Fruit fly (Drosophila melanogaster): ENCODE results near the gene pths.

The pths gene

DNA sequence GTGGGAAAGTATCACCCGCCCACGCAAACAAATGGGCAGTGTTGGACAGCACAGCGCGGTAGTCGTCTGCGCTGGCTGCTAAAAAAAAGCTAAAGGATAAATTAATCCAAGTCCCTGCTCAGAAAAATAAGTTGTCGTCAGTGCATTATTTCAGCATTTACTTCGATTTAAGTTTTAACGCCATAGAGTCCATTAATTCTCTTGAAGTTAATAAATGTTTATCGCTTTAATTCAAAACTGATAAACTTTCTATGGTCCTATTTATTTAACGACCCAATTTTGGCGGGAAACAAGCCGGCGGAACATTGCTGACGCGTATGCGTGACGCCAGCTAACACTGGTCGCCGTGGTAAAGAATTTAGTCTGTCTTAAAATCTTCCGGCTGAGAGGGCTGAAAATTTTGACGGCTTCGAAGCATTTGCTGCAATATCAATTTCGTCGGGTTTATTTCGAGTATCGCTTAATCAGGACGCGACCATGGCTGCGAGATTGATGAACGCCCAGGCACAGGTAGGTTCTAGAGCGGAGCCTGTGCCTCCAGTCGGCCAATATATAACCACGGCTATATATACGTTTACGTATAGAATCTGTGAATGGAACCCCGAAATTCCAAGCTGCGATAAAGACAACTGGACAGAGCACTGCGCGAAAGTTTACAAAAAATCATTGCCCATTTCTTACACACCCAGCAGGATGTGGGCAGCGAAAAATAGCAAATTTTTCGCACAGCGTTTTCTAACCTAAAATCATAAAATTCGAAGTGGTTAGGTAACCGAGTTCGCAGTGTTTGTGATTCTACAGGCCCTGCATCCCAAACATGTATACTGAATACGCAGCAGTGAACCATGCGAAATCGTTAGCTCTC is 25.5 kb downstream of the pths start, which contains the start of the genes mAcon1, CG43345 and CG43346 (continued):
- TF ChIP-seq pnt (GFP tag; optimal IDR thresholded peaks at IDR 0.05) (peak; percentile 82), Ptx1 (GFP tag; IDR thresholded peaks at IDR 0.05) (peak; percentile 78), ind (GFP tag; optimal IDR thresholded peaks at IDR 0.05) (peak; percentile 83), kni (GFP tag; optimal IDR thresholded peaks at IDR 0.05) (peak; percentile 79), bbx (GFP tag; IDR thresholded peaks at IDR 0.05; ENCODE audit: partially characterized antibody) (no peak), dmrt99B (tag; optimal IDR thresholded peaks at IDR 0.05) (no peak), ssp (GFP tag; IDR thresholded peaks at IDR 0.05) (peak; percentile 55), B-H1 (GFP tag; IDR thresholded peaks at IDR 0.05) (peak; percentile 41; the same call in 1 of the 3 replicates), dan (GFP tag; IDR thresholded peaks at IDR 0.05) (no peak), Hmr (GFP tag; optimal IDR thresholded peaks at IDR 0.05) (no peak), ftz-f1 (GFP tag; optimal IDR thresholded peaks at IDR 0.05) (peak; percentile 53), btn (GFP tag; optimal IDR thresholded peaks at IDR 0.05) (peak; percentile 51), CG10321 (GFP tag; IDR thresholded peaks at IDR 0.05) (peak; percentile 47; the same call in 1 of the 2 replicates), E2f1 (GFP tag; IDR thresholded peaks at IDR 0.05) (no peak; the same call in 1 of the 2 replicates), ash1 (GFP tag; optimal IDR thresholded peaks at IDR 0.05) (no peak), CG12236 (GFP tag; optimal IDR thresholded peaks at IDR 0.05) (peak; percentile 58), CG10431 (GFP tag; optimal IDR thresholded peaks at IDR 0.05) (peak; percentile 44), NC2β (GFP tag; optimal IDR thresholded peaks at IDR 0.05) (peak; percentile 80), crol (GFP tag; IDR thresholded peaks at IDR 0.05) (no peak), Med (GFP tag) (peak; percentile 98), CG34376 (GFP tag; optimal IDR thresholded peaks at IDR 0.05) (peak; percentile 89), HLHmδ (GFP tag; optimal IDR thresholded peaks at IDR 0.05) (no peak), org-1 (GFP tag; optimal IDR thresholded peaks at IDR 0.05) (peak; percentile 62), Stat92E (GFP tag; optimal IDR thresholded peaks at IDR 0.05) (no peak), stc (GFP tag; IDR thresholded peaks at IDR 0.05) (no peak), sob (GFP tag; IDR thresholded peaks at IDR 0.05) (peak; percentile 78), ERR (GFP tag; optimal IDR thresholded peaks at IDR 0.05) (peak; percentile 82), CG9609 (GFP tag; optimal IDR thresholded peaks at IDR 0.05) (peak; percentile 87), Dbx (GFP tag; IDR thresholded peaks at IDR 0.05) (peak; percentile 86), CG32772 (GFP tag; IDR thresholded peaks at IDR 0.05) (0 out of 2 replicates have a peak, but pooled peaks have one; percentile 33), unpg (GFP tag; optimal IDR thresholded peaks at IDR 0.05) (peak; percentile 64), CHES-1-like (GFP tag; optimal IDR thresholded peaks at IDR 0.05) (peak; percentile 87), CG4617 (GFP tag; optimal IDR thresholded peaks at IDR 0.05; ENCODE audit: borderline replicate concordance) (peak; percentile 63), CG12155 (GFP tag; optimal IDR thresholded peaks at IDR 0.05) (peak; percentile 84), nau (GFP tag; optimal IDR thresholded peaks at IDR 0.05) (no peak), CG17612 (GFP tag; IDR thresholded peaks at IDR 0.05) (no peak), pum (GFP tag; optimal IDR thresholded peaks at IDR 0.05) (peak; percentile 90), HLH54F (GFP tag; optimal IDR thresholded peaks at IDR 0.05) (peak; percentile 93), tna (GFP tag; IDR thresholded peaks at IDR 0.05; ENCODE audit: partially characterized antibody) (no peak), Fer2 (tag; optimal IDR thresholded peaks at IDR 0.05) (peak; percentile 70), zen2 (GFP tag; IDR thresholded peaks at IDR 0.05; ENCODE audit: partially characterized antibody) (no peak), CG42726 (GFP tag; IDR thresholded peaks at IDR 0.05; ENCODE audit: partially characterized antibody) (no peak), CG17829 (tag; optimal IDR thresholded peaks at IDR 0.05) (peak; percentile 66), eve (GFP tag; optimal IDR thresholded peaks at IDR 0.05) (no peak), luna (GFP tag; optimal IDR thresholded peaks at IDR 0.05) (peak; percentile 76), nerfin-1 (tag; optimal IDR thresholded peaks at IDR 0.05) (peak; percentile 71), CG8089 (GFP tag; optimal IDR thresholded peaks at IDR 0.05) (peak; percentile 73), CG1233 (GFP tag; optimal IDR thresholded peaks at IDR 0.05) (peak; percentile 70), ato (GFP tag; IDR thresholded peaks at IDR 0.05; ENCODE audit: partially characterized antibody) (no peak)
